Worm (Caenorhabditis elegans): ENCODE results near the gene F44A6.5.

- TF ChIP-seq F37B4.10 (GFP tag; IDR thresholded peaks at IDR 0.05) (no peak), unc-130 (GFP tag; optimal IDR thresholded peaks at IDR 0.05) (no peak), K11D2.4 (GFP tag; IDR thresholded peaks at IDR 0.05) (no peak)
Measured at ce11 chrX:10254068-10254467, 35.3 kb upstream of the F44A6.5 start.
